Worm (Caenorhabditis elegans) whole organism, young adult: ENCODE data around the gene F55G7.3.

Experiments
- F10E7.11 ChIP-seq: sonication (generic microtip); optimal IDR thresholded peaks from 2 replicates; lab custom pipeline; 2017; ENCODE audit warnings: mild to moderate bottlenecking, missing genetic modification characterization, moderate library complexity, missing compliant biosample characterization
- F22D6.2 ChIP-seq: sonication (generic microtip); optimal IDR thresholded peaks from 2 replicates; lab custom pipeline; 2016; ENCODE audit warnings: mild to moderate bottlenecking, missing genetic modification characterization, missing compliant biosample characterization
- F23B12.7 ChIP-seq: sonication (generic microtip); optimal IDR thresholded peaks from 2 replicates; lab custom pipeline; 2017; ENCODE audit warnings: missing genetic modification characterization, mild to moderate bottlenecking, missing compliant biosample characterization, antibody characterized with exemption, moderate library complexity; ENCODE audit not compliant: insufficient read depth
- F37B4.10 ChIP-seq: fragments of 200-800 bp; sonication (Bioruptor generic); IDR thresholded peaks from 2 replicates; pipeline ENCODE4 v1.3.6; 2022; ENCODE audit warnings: missing genetic modification characterization, missing compliant biosample characterization
- F39B2.1 ChIP-seq: fragments of 200-800 bp; sonication (Bioruptor generic); IDR thresholded peaks from 2 replicates; pipeline ENCODE4 v1.3.6; 2022; ENCODE audit warnings: missing genetic modification reagents, missing genetic modification characterization, missing compliant biosample characterization
- F49E8.2 ChIP-seq: sonication (generic microtip); optimal IDR thresholded peaks from 3 replicates; lab custom pipeline; 2017; ENCODE audit warnings: missing genetic modification characterization, mild to moderate bottlenecking, missing compliant biosample characterization, antibody characterized with exemption, moderate library complexity; ENCODE audit not compliant: insufficient read depth
- F57A8.1 ChIP-seq: fragments of 200-800 bp; sonication (Bioruptor generic); optimal IDR thresholded peaks from 2 replicates; lab custom pipeline; 2018; ENCODE audit warnings: mild to moderate bottlenecking, missing genetic modification characterization, moderate library complexity, missing compliant biosample characterization
- F57C9.4 ChIP-seq: sonication (generic microtip); optimal IDR thresholded peaks from 2 replicates; lab custom pipeline; 2017; ENCODE audit warnings: mild to moderate bottlenecking, missing genetic modification characterization, missing compliant biosample characterization
- K11D2.4 ChIP-seq: fragments of 200-800 bp; sonication (Bioruptor generic); IDR thresholded peaks from 2 replicates; pipeline ENCODE4 v1.3.6; 2022; ENCODE audit warnings: missing genetic modification reagents, missing genetic modification characterization, missing compliant biosample characterization
- K12H6.12 ChIP-seq: fragments of 200-800 bp; sonication (Bioruptor generic); optimal IDR thresholded peaks from 2 replicates; lab custom pipeline; 2018; ENCODE audit warnings: mild to moderate bottlenecking, missing genetic modification characterization, missing compliant biosample characterization
- T07F8.4 ChIP-seq: sonication (generic microtip); optimal IDR thresholded peaks from 2 replicates; lab custom pipeline; 2016; ENCODE audit warnings: mild to moderate bottlenecking, missing genetic modification characterization, moderate library complexity, missing compliant biosample characterization
- Y53F4B.3 ChIP-seq: fragments of 200-800 bp; sonication (Bioruptor generic); IDR thresholded peaks from 2 replicates; pipeline ENCODE4 v1.3.6; 2022; ENCODE audit warnings: missing genetic modification reagents, missing genetic modification characterization, missing compliant biosample characterization
- Y53G8AR.9 ChIP-seq: fragments of 200-800 bp; sonication (Bioruptor generic); conservative IDR thresholded peaks from 2 replicates; pipeline ENCODE4 v1.3.6; 2022; ENCODE audit warnings: missing genetic modification reagents, missing genetic modification characterization, missing compliant biosample characterization
- Y67H2A.10 ChIP-seq: fragments of 200-800 bp; sonication (Bioruptor generic); conservative IDR thresholded peaks from 2 replicates; pipeline ENCODE4 v1.3.6; 2022; ENCODE audit warnings: missing genetic modification reagents, missing genetic modification characterization, missing compliant biosample characterization
- Y79H2A.3 ChIP-seq: fragments of 200-800 bp; sonication (Bioruptor generic); conservative IDR thresholded peaks from 2 replicates; pipeline ENCODE4 v1.3.6; 2022; ENCODE audit warnings: missing genetic modification reagents, missing genetic modification characterization, missing compliant biosample characterization
- Y95B8A.8 ChIP-seq: fragments of 200-800 bp; sonication (Bioruptor generic); IDR thresholded peaks from 2 replicates; pipeline ENCODE4 v1.3.6; 2022; ENCODE audit warnings: missing genetic modification reagents, missing genetic modification characterization, missing compliant biosample characterization
- aptf-2 ChIP-seq: fragments of 200-800 bp; sonication (Bioruptor generic); conservative IDR thresholded peaks from 2 replicates; pipeline ENCODE4 v1.3.6; 2022; ENCODE audit warnings: missing genetic modification reagents, missing genetic modification characterization, missing compliant biosample characterization
- atf-7 ChIP-seq: sonication (generic microtip); optimal IDR thresholded peaks from 2 replicates; lab custom pipeline; 2017; ENCODE audit warnings: mild to moderate bottlenecking, missing genetic modification characterization, missing compliant biosample characterization
- attf-3 ChIP-seq: fragments of 200-800 bp; sonication (Bioruptor generic); conservative IDR thresholded peaks from 2 replicates; pipeline ENCODE4 v1.3.6; 2022; ENCODE audit warnings: missing genetic modification reagents, missing genetic modification characterization, missing compliant biosample characterization
- bed-1 ChIP-seq: fragments of 200-800 bp; sonication (Bioruptor generic); IDR thresholded peaks from 2 replicates; pipeline ENCODE4 v1.3.6; 2022; ENCODE audit warnings: missing genetic modification reagents, missing genetic modification characterization, missing compliant biosample characterization
- ceh-27 ChIP-seq: fragments of 200-800 bp; sonication (Bioruptor generic); optimal IDR thresholded peaks from 2 replicates; lab custom pipeline; 2018; ENCODE audit warnings: mild to moderate bottlenecking, missing genetic modification characterization, moderate library complexity, missing compliant biosample characterization
- ceh-40 ChIP-seq: fragments of 200-800 bp; sonication (Bioruptor generic); IDR thresholded peaks from 2 replicates; pipeline ENCODE4 v1.3.6; 2022; ENCODE audit warnings: missing genetic modification characterization, missing compliant biosample characterization
- egl-18 ChIP-seq: fragments of 200-800 bp; sonication (Bioruptor generic); IDR thresholded peaks from 2 replicates; pipeline ENCODE4 v1.3.6; 2022; ENCODE audit warnings: missing genetic modification reagents, missing genetic modification characterization, missing compliant biosample characterization
- egrh-3 ChIP-seq: fragments of 200-800 bp; sonication (Bioruptor generic); IDR thresholded peaks from 2 replicates; pipeline ENCODE4 v1.3.6; 2022; ENCODE audit warnings: missing genetic modification reagents, missing genetic modification characterization, missing compliant biosample characterization
- ets-4 ChIP-seq: fragments of 200-800 bp; sonication (Bioruptor generic); optimal IDR thresholded peaks from 2 replicates; lab custom pipeline; 2018; ENCODE audit warnings: mild to moderate bottlenecking, missing genetic modification characterization, missing compliant biosample characterization
- fkh-3 ChIP-seq: sonication (generic microtip); optimal IDR thresholded peaks from 2 replicates; lab custom pipeline; 2016; ENCODE audit warnings: mild to moderate bottlenecking, missing genetic modification characterization, missing compliant biosample characterization
- hrde-1 ChIP-seq: sonication (generic microtip); optimal IDR thresholded peaks from 2 replicates; lab custom pipeline; 2016; ENCODE audit warnings: missing genetic modification characterization, mild to moderate bottlenecking, missing compliant biosample characterization, moderate library complexity, missing genotype, missing genetic modification reagents, borderline replicate concordance
- hsf-1 ChIP-seq: fragments of 200-800 bp; sonication (Bioruptor generic); IDR thresholded peaks from 2 replicates; pipeline ENCODE4 v1.3.6; 2022; ENCODE audit warnings: missing genetic modification reagents, missing genetic modification characterization, missing compliant biosample characterization
- lin-40 ChIP-seq: sonication (generic microtip); optimal IDR thresholded peaks from 2 replicates; lab custom pipeline; 2016; ENCODE audit warnings: missing genetic modification characterization, mild to moderate bottlenecking, missing compliant biosample characterization, missing genotype, missing genetic modification reagents
- madf-10 ChIP-seq: sonication (generic microtip); optimal IDR thresholded peaks from 2 replicates; lab custom pipeline; 2016; ENCODE audit warnings: mild to moderate bottlenecking, missing genetic modification characterization, missing compliant biosample characterization
- madf-6 ChIP-seq: fragments of 200-800 bp; sonication (Bioruptor generic); IDR thresholded peaks from 2 replicates; pipeline ENCODE4 v1.3.6; 2022; ENCODE audit warnings: missing genetic modification reagents, missing genetic modification characterization, missing compliant biosample characterization
- madf-8 ChIP-seq: fragments of 200-800 bp; sonication (Bioruptor generic); conservative IDR thresholded peaks from 2 replicates; pipeline ENCODE4 v1.3.6; 2022; ENCODE audit warnings: missing genetic modification reagents, missing genetic modification characterization, missing compliant biosample characterization
- mcd-1 ChIP-seq: fragments of 200-800 bp; sonication (Bioruptor generic); IDR thresholded peaks from 2 replicates; pipeline ENCODE4 v1.3.6; 2022; ENCODE audit warnings: missing genetic modification reagents, missing genetic modification characterization, missing compliant biosample characterization
- mes-4 ChIP-seq: sonication (generic microtip); optimal IDR thresholded peaks from 2 replicates; lab custom pipeline; 2016; ENCODE audit warnings: missing genotype, missing genetic modification characterization, missing compliant biosample characterization
- nfya-1 ChIP-seq: sonication (generic microtip); optimal IDR thresholded peaks from 2 replicates; lab custom pipeline; 2017; ENCODE audit warnings: antibody characterized with exemption, missing compliant biosample characterization, missing genetic modification characterization, borderline replicate concordance; ENCODE audit not compliant: insufficient read depth
- nhr-179 ChIP-seq: sonication (generic microtip); optimal IDR thresholded peaks from 2 replicates; lab custom pipeline; 2016; ENCODE audit warnings: mild to moderate bottlenecking, missing genetic modification characterization, missing compliant biosample characterization
- nhr-80 ChIP-seq: sonication (generic microtip); optimal IDR thresholded peaks from 2 replicates; lab custom pipeline; 2016; ENCODE audit warnings: missing genetic modification characterization, missing compliant biosample characterization
- rpc-1 ChIP-seq, 2 experiments: fragments of 150-350 bp in 1 of 2; sonication (generic microtip) in 1 of 2; optimal IDR thresholded peaks; 2 replicates each; lab custom pipeline; 2014 to 2018; ENCODE audit warnings: missing biosample characterization in 1 of 2, missing genetic modification characterization in 1 of 2, missing genetic modification reagents in 1 of 2, missing genotype in 1 of 2
- snpc-1.1 ChIP-seq: sonication (generic microtip); optimal IDR thresholded peaks from 2 replicates; lab custom pipeline; 2017; ENCODE audit warnings: missing genetic modification characterization, mild to moderate bottlenecking, missing compliant biosample characterization, antibody characterized with exemption, moderate library complexity, missing genotype, missing genetic modification reagents; ENCODE audit not compliant: insufficient read depth
- snpc-3.4 ChIP-seq: sonication (generic microtip); optimal IDR thresholded peaks from 2 replicates; lab custom pipeline; 2017; ENCODE audit warnings: missing genetic modification characterization, mild to moderate bottlenecking, missing compliant biosample characterization, antibody characterized with exemption, moderate library complexity, missing genotype, missing genetic modification reagents
- snpc-4 ChIP-seq, 5 experiments: fragments of 150-350 bp in 1 of 5; sonication (generic microtip) in 4 of 5; optimal IDR thresholded peaks; 2 replicates each; lab custom pipeline; 2014 to 2018; ENCODE audit warnings: missing genetic modification characterization in 5 of 5, missing biosample characterization in 3 of 5, antibody characterized with exemption in 2 of 5, mild to moderate bottlenecking in 2 of 5, missing compliant biosample characterization in 2 of 5, missing genotype in 2 of 5, moderate library complexity in 2 of 5, missing genetic modification reagents in 1 of 5
- somi-1 ChIP-seq: fragments of 200-800 bp; sonication (Bioruptor generic); optimal IDR thresholded peaks from 2 replicates; lab custom pipeline; 2018; ENCODE audit warnings: mild to moderate bottlenecking, missing genetic modification characterization, missing compliant biosample characterization
- tlf-1 ChIP-seq: fragments of 200-800 bp; sonication (Bioruptor generic); optimal IDR thresholded peaks from 2 replicates; lab custom pipeline; 2018; ENCODE audit warnings: mild to moderate bottlenecking, missing genetic modification characterization, missing compliant biosample characterization
- zfh-2 ChIP-seq: fragments of 200-800 bp; sonication (Bioruptor generic); conservative IDR thresholded peaks from 2 replicates; pipeline ENCODE4 v1.3.6; 2022; ENCODE audit warnings: missing genetic modification reagents, missing genetic modification characterization, missing compliant biosample characterization
- zim-3 ChIP-seq: sonication (generic microtip); optimal IDR thresholded peaks from 2 replicates; lab custom pipeline; 2017; ENCODE audit warnings: mild to moderate bottlenecking, missing genetic modification characterization, moderate library complexity, missing compliant biosample characterization

F55G7.3 gene

DNA sequence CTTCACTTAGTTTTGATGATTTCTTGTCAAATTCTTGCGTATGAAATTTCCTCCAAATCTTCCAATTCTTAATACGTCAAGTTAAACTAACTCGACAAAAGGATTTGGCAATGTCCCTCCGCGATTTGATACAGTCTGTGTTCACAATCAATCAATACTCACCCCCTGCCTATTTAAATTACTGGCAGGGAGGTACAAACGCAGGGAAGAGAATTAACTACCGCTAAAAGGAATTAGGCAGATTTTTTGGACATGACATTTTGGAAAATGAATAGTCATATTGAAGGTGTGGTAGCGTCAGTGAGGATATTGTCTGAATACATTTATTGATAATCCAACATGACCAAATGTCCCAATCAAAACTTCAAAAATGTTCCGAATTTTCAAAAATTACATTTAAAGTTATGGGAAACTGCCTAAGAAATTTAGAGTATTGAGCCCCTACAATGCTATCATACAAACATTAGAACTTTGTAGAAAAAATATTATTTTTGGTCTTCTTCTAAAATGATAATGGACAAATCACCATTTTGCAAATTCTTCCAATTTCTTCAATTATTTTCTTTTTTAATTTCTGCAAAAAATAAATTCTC lies 4.4 kb downstream of the F55G7.3 start (continued):
- TF ChIP-seq tlf-1 (GFP tag; lab: Kevin White, UChicago) (peak; percentile 99), F23B12.7 (tag; lab: Kevin White, UChicago) (peak; percentile 90), rpc-1 (optimal IDR thresholded peaks at IDR 0.05; lab: Kevin White, UChicago) (peak; percentile 17), rpc-1 (tag; optimal IDR thresholded peaks at IDR 0.05; lab: Kevin White, UChicago) (no peak), F10E7.11 (tag; lab: Kevin White, UChicago) (peak; percentile 84), T07F8.4 (tag; lab: Kevin White, UChicago) (peak; percentile 80), ceh-27 (GFP tag; lab: Kevin White, UChicago) (peak; percentile 99), Y95B8A.8 (GFP tag; lab: Robert Waterston, UW) (peak; percentile 72; the same call in 1 of the 2 replicates), F39B2.1 (GFP tag; lab: Robert Waterston, UW) (no peak), atf-7 (tag; lab: Kevin White, UChicago) (peak; percentile 98), egrh-3 (GFP tag; lab: Robert Waterston, UW) (no peak), Y79H2A.3 (no peak), hrde-1 (no peak), snpc-3.4 (tag; lab: Kevin White, UChicago) (no peak), egl-18 (GFP tag; lab: Robert Waterston, UW) (peak; percentile 95), madf-8 (GFP tag; lab: Robert Waterston, UW) (no peak), zim-3 (tag; lab: Kevin White, UChicago) (peak; percentile 60), lin-40 (tag; lab: Kevin White, UChicago) (peak; percentile 100), ceh-40 (GFP tag; lab: Robert Waterston, UW) (0 out of 2 replicates have a peak, but pooled peaks have one; percentile 67), F49E8.2 (tag; lab: Kevin White, UChicago) (no peak), F37B4.10 (GFP tag; lab: Robert Waterston, UW) (0 out of 2 replicates have a peak, but pooled peaks have one; percentile 94), madf-10 (tag; lab: Kevin White, UChicago) (peak; percentile 96), zfh-2 (GFP tag; lab: Robert Waterston, UW) (no peak), mcd-1 (peak; percentile 87), nhr-80 (tag; lab: Kevin White, UChicago) (peak; percentile 87), Y53G8AR.9 (GFP tag; lab: Robert Waterston, UW) (peak; percentile 97), hsf-1 (GFP tag; lab: Robert Waterston, UW) (no peak; the same call in 1 of the 2 replicates), F57C9.4 (tag; lab: Kevin White, UChicago) (peak; percentile 28), nfya-1 (tag; lab: Kevin White, UChicago) (no peak), Y67H2A.10 (GFP tag; lab: Robert Waterston, UW) (no peak; the same call in 1 of the 2 replicates), nhr-179 (tag; lab: Kevin White, UChicago) (peak; percentile 85), K11D2.4 (GFP tag; lab: Robert Waterston, UW) (peak; percentile 98), snpc-4 (GFP tag; optimal IDR thresholded peaks at IDR 0.05; lab: Kevin White, UChicago) (peak; percentile 64), snpc-4 (tag; optimal IDR thresholded peaks at IDR 0.05; lab: Kevin White, UChicago) (peak; percentile 75 to 88 (median 82)), mes-4 (tag; lab: Kevin White, UChicago) (no peak), aptf-2 (GFP tag; lab: Robert Waterston, UW) (no peak), F22D6.2 (peak; percentile 95), snpc-1.1 (tag; lab: Kevin White, UChicago) (no peak), attf-3 (GFP tag; lab: Robert Waterston, UW) (no peak), bed-1 (GFP tag; lab: Robert Waterston, UW) (peak; percentile 90; the same call in 1 of the 2 replicates), fkh-3 (tag; lab: Kevin White, UChicago) (peak; percentile 50), K12H6.12 (peak; percentile 94), somi-1 (GFP tag; lab: Kevin White, UChicago) (peak; percentile 98), F57A8.1 (GFP tag; lab: Kevin White, UChicago) (peak; percentile 59), ets-4 (GFP tag; lab: Kevin White, UChicago) (peak; percentile 93), madf-6 (no peak), Y53F4B.3 (GFP tag; lab: Robert Waterston, UW) (no peak)
